Worm (Caenorhabditis elegans) whole organism, L1 larva: ENCODE data around the gene Y71H2AM.3.
"Not testable (repeated sequence)": the region's sequence is repeated elsewhere in the genome, so short reads cannot be mapped to it uniquely, and the experiment has no call there.

Source experiments
- alr-1 ChIP-seq: fragments of 200-800 bp; sonication (Bioruptor generic); optimal IDR thresholded peaks from 2 replicates; lab custom pipeline; 2018; ENCODE audit warnings: borderline replicate concordance, mild to moderate bottlenecking, missing genetic modification characterization, missing compliant biosample characterization
- ama-1 ChIP-seq: fragments of 150-350 bp; optimal IDR thresholded peaks from 2 replicates; lab custom pipeline; 2014
- ces-1 ChIP-seq: fragments of 150-350 bp; optimal IDR thresholded peaks from 2 replicates; lab custom pipeline; 2014; ENCODE audit warnings: missing biosample characterization, missing genetic modification reagents, missing genetic modification characterization
- elt-2 ChIP-seq: sonication (generic microtip); optimal IDR thresholded peaks from 2 replicates; lab custom pipeline; 2016; ENCODE audit warnings: missing genetic modification characterization, mild to moderate bottlenecking, inconsistent platforms, missing compliant biosample characterization, missing genetic modification reagents
- fkh-8 ChIP-seq: sonication (generic microtip); optimal IDR thresholded peaks from 2 replicates; lab custom pipeline; 2016; ENCODE audit warnings: mild to moderate bottlenecking, missing genetic modification characterization, missing compliant biosample characterization
- hpl-2 ChIP-seq: fragments of 150-350 bp; optimal IDR thresholded peaks from 2 replicates; lab custom pipeline; 2014; ENCODE audit warnings: missing biosample characterization, missing genetic modification reagents, missing genetic modification characterization
- mab-9 ChIP-seq: fragments of 200-800 bp; sonication (Bioruptor generic); IDR thresholded peaks from 2 replicates; pipeline ENCODE4 v1.3.6; 2022; ENCODE audit warnings: missing genetic modification reagents, missing genetic modification characterization, missing compliant biosample characterization
- pqm-1 ChIP-seq: sonication (generic microtip); optimal IDR thresholded peaks from 3 replicates; lab custom pipeline; 2017; ENCODE audit warnings: missing biosample characterization, missing genetic modification characterization
- sox-4 ChIP-seq: sonication (generic microtip); optimal IDR thresholded peaks from 2 replicates; lab custom pipeline; 2016; ENCODE audit warnings: missing genetic modification characterization, missing compliant biosample characterization

Y71H2AM.3 gene

DNA sequence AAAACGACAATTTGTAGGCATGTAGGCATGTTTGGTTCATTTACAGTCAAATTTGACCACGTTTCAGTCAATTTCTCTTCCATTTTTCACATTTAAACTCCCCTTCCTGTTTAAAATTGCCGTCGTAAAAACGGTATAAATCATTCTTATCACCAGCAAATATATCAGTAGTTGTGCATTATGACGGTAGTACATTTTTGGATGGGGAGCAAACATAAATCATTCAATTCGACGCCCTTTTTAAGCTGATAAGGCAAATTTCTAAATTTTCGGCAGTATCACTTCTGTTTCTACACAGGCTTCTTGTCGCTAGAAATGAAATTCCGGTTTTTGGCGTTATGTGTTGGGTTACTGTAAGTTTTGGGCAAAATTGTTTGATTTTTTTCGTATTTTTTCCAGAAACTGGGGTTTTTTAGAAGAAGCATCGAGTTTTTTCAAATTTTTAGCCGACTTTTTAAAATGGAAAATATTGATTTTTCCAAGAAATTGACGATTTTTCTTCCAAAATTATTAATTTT is 36.7 kb downstream of the Y71H2AM.3 start, which contains the start of gene H34I24.2:
Gene H34I24.2, plus strand, starts transcription at position 189 of the 518 bp plus-strand sequence.
- TF ChIP-seq elt-2 (peak; percentile 23), alr-1 (tag; lab: Kevin White, UChicago) (no peak)
- TF ChIP-seq, all 84 proteins: peak for 1

DNA sequence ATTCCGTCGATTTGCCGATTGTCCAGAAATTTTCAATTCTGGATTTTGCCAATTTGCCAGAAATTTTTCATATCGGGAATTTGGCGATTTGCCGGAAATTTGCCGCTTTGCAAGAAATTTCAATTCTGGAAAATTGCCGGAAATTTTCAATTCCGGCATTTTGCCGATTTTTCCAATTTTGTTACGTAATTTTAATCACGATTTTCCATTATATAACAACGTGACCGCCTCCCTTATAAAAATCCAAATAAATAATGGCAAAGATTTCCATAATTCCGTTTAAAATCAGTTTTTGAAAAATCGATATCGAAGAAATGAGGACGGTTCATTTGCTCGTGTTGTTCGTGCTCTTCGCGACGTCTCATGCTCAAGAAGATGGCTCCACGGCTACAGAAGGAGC is 41.5 kb downstream of the Y71H2AM.3 start, which contains the start of gene H34I24.1:
Gene H34I24.1, plus strand, starts transcription at position 301 of the 400 bp plus-strand sequence.
- TF ChIP-seq pqm-1 (tag; lab: Kevin White, UChicago); ama-1 (lab: Kevin White, UChicago); sox-4 (tag; lab: Kevin White, UChicago): not testable (repeated sequence)

DNA sequence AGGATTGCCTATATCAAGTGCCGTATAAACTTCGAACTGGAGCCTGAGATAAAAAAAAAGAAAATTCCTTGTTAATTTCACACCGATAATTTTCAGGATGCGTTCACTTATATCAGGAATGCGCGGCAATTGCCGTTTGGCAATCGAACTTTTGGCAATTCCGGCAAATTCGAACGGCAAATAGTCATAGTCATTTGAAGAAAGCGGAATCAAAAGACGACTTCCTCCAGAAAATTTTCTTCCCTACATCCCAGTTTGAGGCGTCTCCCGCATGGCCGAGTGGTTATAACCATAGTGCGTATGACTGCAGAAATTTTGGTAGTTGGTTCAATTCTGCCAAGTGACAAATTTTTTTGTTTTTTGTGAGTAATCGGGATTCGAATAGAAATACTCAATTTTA is 50.7 kb downstream of the Y71H2AM.3 start, which contains the start of gene F56F11.4:
Gene F56F11.4, plus strand, starts transcription at position 301 of the 400 bp plus-strand sequence.
- no peak for TF ChIP-seq fkh-8 (tag; lab: Kevin White, UChicago)
- TF ChIP-seq, all 84 proteins: peak for 0

DNA sequence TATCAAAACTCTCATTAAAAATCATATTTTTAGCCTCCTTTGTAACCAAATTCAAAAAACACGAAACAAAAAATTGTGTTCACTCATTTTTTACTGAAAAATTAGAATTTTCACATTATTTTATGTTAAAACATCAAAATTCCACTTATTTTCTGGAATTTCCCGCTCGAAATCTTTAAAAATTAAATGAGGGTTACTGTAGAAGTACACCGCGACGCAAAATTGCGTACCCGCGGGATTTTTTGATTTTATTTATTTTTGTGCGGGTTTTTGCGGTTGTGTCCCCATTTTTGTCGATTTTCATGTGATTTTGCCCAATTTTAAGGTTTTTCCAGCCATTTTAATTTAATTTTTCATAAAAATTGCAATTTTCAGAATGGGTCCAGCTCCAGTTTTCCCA is 53.1 kb downstream of the Y71H2AM.3 start:
- no peak for TF ChIP-seq mab-9 (GFP tag; lab: Robert Waterston, UW)
- no peak for TF ChIP-seq hpl-2
- no peak for TF ChIP-seq ces-1
